Worm (Caenorhabditis elegans) whole organism, L4 larva: ENCODE results near the gene cpg-2.
A peak's percentile ranks its signal among the peaks of the same experiment; 100 is the strongest.

Source experiments
- D1046.2 ChIP-seq: fragments of 200-800 bp; sonication (Bioruptor generic); IDR thresholded peaks from 2 replicates; pipeline ENCODE4 v1.3.6; 2022; ENCODE audit warnings: missing genetic modification characterization, missing compliant biosample characterization
- F26F4.8 ChIP-seq: fragments of 200-800 bp; sonication (Bioruptor generic); conservative IDR thresholded peaks from 2 replicates; pipeline ENCODE4 v1.3.6; 2022; ENCODE audit warnings: missing genetic modification characterization, missing compliant biosample characterization
- F44E2.7 ChIP-seq: fragments of 200-800 bp; sonication (Bioruptor generic); IDR thresholded peaks from 2 replicates; pipeline ENCODE4 v2.1.2; 2022; ENCODE audit warnings: missing genetic modification characterization, missing compliant biosample characterization
- F49E8.2 ChIP-seq: sonication (generic microtip); optimal IDR thresholded peaks from 2 replicates; lab custom pipeline; 2016; ENCODE audit warnings: missing compliant biosample characterization, mild to moderate bottlenecking, missing genetic modification characterization, borderline replicate concordance
- Y105C5A.15 ChIP-seq: fragments of 200-800 bp; sonication (Bioruptor generic); IDR thresholded peaks from 2 replicates; pipeline ENCODE4 v1.3.6; 2022; ENCODE audit warnings: missing genetic modification characterization, missing compliant biosample characterization
- Y48G9A.11 ChIP-seq: fragments of 200-800 bp; sonication (Bioruptor generic); IDR thresholded peaks from 2 replicates; pipeline ENCODE4 v1.3.6; 2022; ENCODE audit warnings: missing genetic modification reagents, missing genetic modification characterization, missing compliant biosample characterization
- Y5F2A.4 ChIP-seq: fragments of 200-800 bp; sonication (Bioruptor generic); optimal IDR thresholded peaks from 2 replicates; lab custom pipeline; 2018; ENCODE audit warnings: mild to moderate bottlenecking, missing genetic modification characterization, missing compliant biosample characterization
- arid-1 ChIP-seq: fragments of 200-800 bp; sonication (Bioruptor generic); conservative IDR thresholded peaks from 2 replicates; pipeline ENCODE4 v1.3.6; 2022; ENCODE audit warnings: missing genetic modification reagents, missing genetic modification characterization, missing compliant biosample characterization
- ceh-62 ChIP-seq: sonication (generic microtip); optimal IDR thresholded peaks from 2 replicates; lab custom pipeline; 2017; ENCODE audit warnings: missing biosample characterization, missing genetic modification characterization
- cey-2 ChIP-seq: sonication (generic microtip); optimal IDR thresholded peaks from 3 replicates; lab custom pipeline; 2017; ENCODE audit warnings: missing genetic modification characterization, mild to moderate bottlenecking, missing compliant biosample characterization, antibody characterized with exemption, borderline replicate concordance; ENCODE audit not compliant: insufficient read depth
- daf-12 ChIP-seq: fragments of 150-350 bp; optimal IDR thresholded peaks from 2 replicates; lab custom pipeline; 2014; ENCODE audit warnings: missing biosample characterization, missing genetic modification reagents, missing genetic modification characterization
- daf-16 ChIP-seq, 3 experiments: sonication (generic microtip); optimal IDR thresholded peaks; 2 replicates each; lab custom pipeline; 2016 to 2017; ENCODE audit warnings: missing genetic modification characterization in 3 of 3, missing genetic modification reagents in 3 of 3, mild to moderate bottlenecking in 2 of 3, missing compliant biosample characterization in 2 of 3, missing biosample characterization in 1 of 3, moderate library complexity in 1 of 3
- daf-19 ChIP-seq: fragments of 200-800 bp; sonication (Bioruptor generic); conservative IDR thresholded peaks from 2 replicates; pipeline ENCODE4 v1.3.6; 2022; ENCODE audit warnings: missing genetic modification characterization, missing compliant biosample characterization
- dmd-6 ChIP-seq: fragments of 200-800 bp; sonication (Bioruptor generic); IDR thresholded peaks from 2 replicates; pipeline ENCODE4 v1.3.6; 2022; ENCODE audit warnings: missing genetic modification reagents, missing genetic modification characterization, missing compliant biosample characterization
- duxl-1 ChIP-seq: sonication (generic microtip); optimal IDR thresholded peaks from 2 replicates; lab custom pipeline; 2016; ENCODE audit warnings: mild to moderate bottlenecking, missing genetic modification characterization, moderate library complexity, missing compliant biosample characterization; ENCODE audit not compliant: poor library complexity
- dve-1 ChIP-seq: sonication (generic microtip); optimal IDR thresholded peaks from 2 replicates; lab custom pipeline; 2017; ENCODE audit warnings: antibody characterized with exemption, mild to moderate bottlenecking, missing genetic modification characterization, missing compliant biosample characterization; ENCODE audit not compliant: insufficient read depth
- egl-43 ChIP-seq: fragments of 200-800 bp; sonication (Bioruptor generic); IDR thresholded peaks from 2 replicates; pipeline ENCODE4 v1.3.6; 2022; ENCODE audit warnings: missing genetic modification reagents, missing genetic modification characterization, missing compliant biosample characterization
- hlh-11 ChIP-seq: fragments of 200-800 bp; sonication (Bioruptor generic); optimal IDR thresholded peaks from 2 replicates; lab custom pipeline; 2018; ENCODE audit warnings: mild to moderate bottlenecking, missing genetic modification characterization, missing compliant biosample characterization
- jun-1 ChIP-seq: fragments of 150-350 bp; optimal IDR thresholded peaks from 2 replicates; lab custom pipeline; 2014; ENCODE audit warnings: missing biosample characterization, missing genetic modification reagents, missing genetic modification characterization
- lim-7 ChIP-seq: fragments of 200-800 bp; sonication (Bioruptor generic); IDR thresholded peaks from 2 replicates; pipeline ENCODE4 v1.3.6; 2022; ENCODE audit warnings: missing genetic modification characterization, missing compliant biosample characterization
- lin-1 ChIP-seq: fragments of 200-800 bp; sonication (Bioruptor generic); IDR thresholded peaks from 2 replicates; pipeline ENCODE4 v1.3.6; 2022; ENCODE audit warnings: missing genetic modification reagents, missing genetic modification characterization, missing compliant biosample characterization
- lin-29 ChIP-seq: fragments of 200-800 bp; sonication (Bioruptor generic); IDR thresholded peaks from 2 replicates; pipeline ENCODE4 v1.3.6; 2022; ENCODE audit warnings: missing genetic modification reagents, missing genetic modification characterization, missing compliant biosample characterization
- lsy-2 ChIP-seq, 2 experiments: fragments of 150-350 bp in 1 of 2; sonication (generic microtip) in 1 of 2; optimal IDR thresholded peaks; 2 replicates each; lab custom pipeline; 2014 to 2017; ENCODE audit warnings: missing biosample characterization in 2 of 2, missing genetic modification characterization in 2 of 2
- madf-5 ChIP-seq, 2 experiments: fragments of 200-800 bp; sonication (Bioruptor generic); IDR thresholded peaks; 2 replicates each; pipeline ENCODE4 v1.3.6; 2022; ENCODE audit warnings: missing compliant biosample characterization in 2 of 2, missing genetic modification characterization in 2 of 2
- mxl-2 ChIP-seq: fragments of 200-800 bp; sonication (Bioruptor generic); conservative IDR thresholded peaks from 2 replicates; pipeline ENCODE4 v1.3.6; 2022; ENCODE audit warnings: missing genetic modification reagents, missing genetic modification characterization, missing compliant biosample characterization
- nhr-10 ChIP-seq: fragments of 150-350 bp; optimal IDR thresholded peaks from 2 replicates; lab custom pipeline; 2014; ENCODE audit warnings: missing biosample characterization, missing genetic modification characterization
- nhr-111 ChIP-seq: fragments of 200-800 bp; sonication (Bioruptor generic); optimal IDR thresholded peaks from 2 replicates; lab custom pipeline; 2018; ENCODE audit warnings: mild to moderate bottlenecking, missing genetic modification characterization, missing compliant biosample characterization
- nhr-28 ChIP-seq: fragments of 150-350 bp; optimal IDR thresholded peaks from 2 replicates; lab custom pipeline; 2014; ENCODE audit warnings: missing biosample characterization, missing genetic modification characterization
- nhr-41 ChIP-seq: fragments of 200-800 bp; sonication (Bioruptor generic); IDR thresholded peaks from 2 replicates; pipeline ENCODE4 v1.3.6; 2022; ENCODE audit warnings: missing genetic modification reagents, missing genetic modification characterization, missing compliant biosample characterization
- nhr-6 ChIP-seq: fragments of 150-350 bp; optimal IDR thresholded peaks from 2 replicates; lab custom pipeline; 2014; ENCODE audit warnings: missing biosample characterization, missing genetic modification characterization
- pqm-1 ChIP-seq: sonication (generic microtip); optimal IDR thresholded peaks from 2 replicates; lab custom pipeline; 2017; ENCODE audit warnings: missing biosample characterization, missing genetic modification characterization
- rbr-2 ChIP-seq: sonication (generic microtip); optimal IDR thresholded peaks from 2 replicates; lab custom pipeline; 2016; ENCODE audit warnings: missing genotype, missing genetic modification characterization, missing compliant biosample characterization
- skn-1 ChIP-seq: fragments of 150-350 bp; optimal IDR thresholded peaks from 2 replicates; lab custom pipeline; 2014; ENCODE audit warnings: missing biosample characterization, missing genetic modification characterization
- spr-1 ChIP-seq: sonication (generic microtip); optimal IDR thresholded peaks from 2 replicates; lab custom pipeline; 2016; ENCODE audit warnings: mild to moderate bottlenecking, missing genetic modification characterization, missing compliant biosample characterization
- unc-130 ChIP-seq: sonication (generic microtip); optimal IDR thresholded peaks from 2 replicates; lab custom pipeline; 2016; ENCODE audit warnings: missing genetic modification reagents, missing genetic modification characterization, missing compliant biosample characterization
- unc-39 ChIP-seq: sonication (generic microtip); optimal IDR thresholded peaks from 2 replicates; lab custom pipeline; 2017; ENCODE audit warnings: missing biosample characterization, missing genetic modification characterization
- vab-7 ChIP-seq: fragments of 200-800 bp; sonication (Bioruptor generic); IDR thresholded peaks from 2 replicates; pipeline ENCODE4 v1.3.6; 2022; ENCODE audit warnings: missing genetic modification reagents, missing genetic modification characterization, missing compliant biosample characterization

The cpg-2 gene

DNA sequence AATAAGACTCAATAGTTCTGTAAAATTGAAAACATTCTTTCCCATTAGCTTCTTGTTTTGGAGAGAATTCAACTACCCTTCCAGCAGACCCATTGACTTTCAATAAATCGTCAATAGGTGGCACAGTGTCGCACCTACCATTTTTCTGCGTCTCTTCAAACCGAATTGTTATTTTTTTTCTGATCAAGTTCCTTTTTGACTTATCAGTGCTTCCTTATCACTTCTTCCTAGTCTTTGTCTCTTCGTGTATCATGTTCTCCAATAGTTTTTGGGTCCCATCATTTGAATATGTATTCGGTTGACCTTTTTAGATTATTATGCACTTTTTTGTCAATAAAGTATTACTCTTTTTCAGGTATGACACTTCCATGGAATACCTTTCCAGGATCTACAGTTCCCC lies 4.2 kb upstream of the cpg-2 start, which contains the start of gene odd-1 (continued):
- TF ChIP-seq Y48G9A.11 (GFP tag; lab: Robert Waterston, UW) = no peak
- peak; percentile 33 for TF ChIP-seq dve-1 (tag; lab: Kevin White, UChicago)
- no peak for TF ChIP-seq unc-39 (tag; lab: Kevin White, UChicago)
- TF ChIP-seq daf-12 = no peak
- TF ChIP-seq Y105C5A.15 (GFP tag; lab: Robert Waterston, UW) = no peak
- no peak for TF ChIP-seq duxl-1
- TF ChIP-seq F26F4.8 (GFP tag; lab: Robert Waterston, UW) = no peak
- TF ChIP-seq rbr-2 (tag; lab: Kevin White, UChicago) = no peak
- no peak for TF ChIP-seq skn-1 (tag; lab: Kevin White, UChicago)
- no peak for TF ChIP-seq Y5F2A.4 (GFP tag; lab: Kevin White, UChicago)
- no peak for TF ChIP-seq jun-1
- TF ChIP-seq lim-7 (GFP tag; lab: Robert Waterston, UW) = no peak
- TF ChIP-seq spr-1 (tag; lab: Kevin White, UChicago) = no peak
- peak; percentile 77 for TF ChIP-seq pqm-1 (tag; lab: Kevin White, UChicago)
- TF ChIP-seq nhr-111 (GFP tag; lab: Kevin White, UChicago) = no peak
- no peak for TF ChIP-seq daf-16 (GFP tag; optimal IDR thresholded peaks at IDR 0.05; lab: Kevin White, UChicago)
- peak; percentile 49 for TF ChIP-seq daf-16 (tag; optimal IDR thresholded peaks at IDR 0.05; lab: Kevin White, UChicago)
- no peak for TF ChIP-seq cey-2

DNA sequence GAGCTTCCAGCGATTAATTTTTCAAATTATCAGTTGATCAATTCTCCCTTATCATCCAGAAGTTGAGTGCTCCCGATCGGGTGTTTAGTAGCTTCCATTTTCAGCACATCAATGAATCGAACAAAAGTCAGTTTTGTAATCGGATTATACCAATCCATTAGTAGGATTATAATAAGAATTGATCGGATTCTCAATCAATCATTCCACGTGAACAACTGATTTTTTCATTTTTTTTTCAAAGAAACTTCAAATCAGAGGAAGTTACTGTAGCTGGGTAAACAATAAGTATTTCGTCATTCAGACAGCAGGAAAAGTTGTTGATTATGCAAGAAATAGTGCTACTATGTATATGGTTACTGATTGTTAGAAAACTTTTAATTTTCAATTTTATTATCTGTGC lies 3.1 kb upstream of the cpg-2 start:
- no peak for TF ChIP-seq F44E2.7 (GFP tag; lab: Robert Waterston, UW)
- TF ChIP-seq vab-7 (GFP tag; lab: Robert Waterston, UW) = no peak
- TF ChIP-seq daf-16 (GFP tag; optimal IDR thresholded peaks at IDR 0.05; lab: Kevin White, UChicago) = no peak
- TF ChIP-seq daf-16 (tag; optimal IDR thresholded peaks at IDR 0.05; lab: Kevin White, UChicago) = peak; percentile 85
- TF ChIP-seq daf-19 (GFP tag; lab: Robert Waterston, UW) = no peak
- TF ChIP-seq hlh-11 (tag; lab: Kevin White, UChicago) = peak; percentile 57
- TF ChIP-seq pqm-1 (tag; lab: Kevin White, UChicago) = peak; percentile 62
- 0 out of 2 replicates have a peak, but pooled peaks have one; percentile 21 for TF ChIP-seq lin-1 (GFP tag; lab: Robert Waterston, UW)
- peak; percentile 14; the same call in 1 of the 2 replicates for TF ChIP-seq dmd-6 (GFP tag; lab: Robert Waterston, UW)
- TF ChIP-seq nhr-28 (tag; lab: Kevin White, UChicago) = peak; percentile 14

- no peak for TF ChIP-seq mxl-2
- TF ChIP-seq Y48G9A.11 (GFP tag; lab: Robert Waterston, UW) = no peak; the same call in 1 of the 2 replicates
- no peak for TF ChIP-seq nhr-10 (tag; lab: Kevin White, UChicago)
- TF ChIP-seq lim-7 (GFP tag; lab: Robert Waterston, UW) = 0 out of 2 replicates have a peak, but pooled peaks have one; percentile 43
- no peak for TF ChIP-seq egl-43 (GFP tag; lab: Robert Waterston, UW)
- no peak for TF ChIP-seq lsy-2 (tag; optimal IDR thresholded peaks at IDR 0.05; lab: Kevin White, UChicago)
- TF ChIP-seq nhr-41 = no peak
- no peak for TF ChIP-seq dve-1 (tag; lab: Kevin White, UChicago)
- TF ChIP-seq madf-5 (GFP tag; IDR thresholded peaks at IDR 0.05; lab: Robert Waterston, UW) = peak in 1 of 2 experiments; percentile 35; a peak in 1 of 4 replicates
- TF ChIP-seq Y105C5A.15 (GFP tag; lab: Robert Waterston, UW) = 0 out of 2 replicates have a peak, but pooled peaks have one; percentile 9
- TF ChIP-seq arid-1 (GFP tag; lab: Robert Waterston, UW) = 0 out of 2 replicates have a peak, but pooled peaks have one; percentile 20
- 0 out of 2 replicates have a peak, but pooled peaks have one; percentile 31 for TF ChIP-seq lin-1 (GFP tag; lab: Robert Waterston, UW)
- TF ChIP-seq F49E8.2 (tag; lab: Kevin White, UChicago) = peak; percentile 25
- 0 out of 2 replicates have a peak, but pooled peaks have one; percentile 13 for TF ChIP-seq D1046.2
- TF ChIP-seq lin-29 = no peak
- no peak for TF ChIP-seq nhr-6
- TF ChIP-seq ceh-62 (tag; lab: Kevin White, UChicago) = no peak
- peak; percentile 79 for TF ChIP-seq unc-130
Observed at ce11 chrIII:7101814-7102477, 1.8 kb downstream of the cpg-2 start.
